Worm (Caenorhabditis elegans) whole organism, L1 larva: Measurements from ENCODE around the gene rps-14.

Experiments used
- C04F5.9 ChIP-seq: sonication (generic microtip); optimal IDR thresholded peaks from 2 replicates; lab custom pipeline; 2016; ENCODE audit warnings: missing genetic modification characterization, missing compliant biosample characterization
- C34B4.2 ChIP-seq: sonication (generic microtip); optimal IDR thresholded peaks from 2 replicates; lab custom pipeline; 2017; ENCODE audit warnings: mild to moderate bottlenecking, missing genetic modification characterization, missing compliant biosample characterization
- F16B12.6 ChIP-seq: fragments of 150-350 bp; optimal IDR thresholded peaks from 2 replicates; lab custom pipeline; 2014; ENCODE audit warnings: missing biosample characterization, missing genetic modification characterization
- Y116A8C.19 ChIP-seq: sonication (generic microtip); optimal IDR thresholded peaks from 2 replicates; lab custom pipeline; 2016; ENCODE audit warnings: missing compliant biosample characterization, missing genetic modification characterization, borderline replicate concordance
- aly-2 ChIP-seq: fragments of 150-350 bp; optimal IDR thresholded peaks from 2 replicates; lab custom pipeline; 2014; ENCODE audit warnings: missing biosample characterization, missing genetic modification characterization
- ama-1 ChIP-seq: fragments of 150-350 bp; optimal IDR thresholded peaks from 2 replicates; lab custom pipeline; 2014
- blmp-1 ChIP-seq: fragments of 150-350 bp; optimal IDR thresholded peaks from 2 replicates; lab custom pipeline; 2014; ENCODE audit warnings: missing biosample characterization, missing genetic modification characterization
- ceh-8 ChIP-seq: fragments of 200-800 bp; sonication (Bioruptor generic); optimal IDR thresholded peaks from 2 replicates; lab custom pipeline; 2018; ENCODE audit warnings: mild to moderate bottlenecking, missing genetic modification characterization, moderate library complexity, missing compliant biosample characterization
- ceh-82 ChIP-seq, 3 experiments: fragments of 150-350 bp in 1 of 3; sonication (generic microtip) in 2 of 3; optimal IDR thresholded peaks; 2 replicates each; lab custom pipeline; 2014 to 2017; ENCODE audit warnings: missing biosample characterization in 3 of 3, missing genetic modification characterization in 3 of 3
- ces-1 ChIP-seq: fragments of 150-350 bp; optimal IDR thresholded peaks from 2 replicates; lab custom pipeline; 2014; ENCODE audit warnings: missing biosample characterization, missing genetic modification reagents, missing genetic modification characterization
- dpl-1 ChIP-seq, 3 experiments: fragments of 150-350 bp in 2 of 3; sonication (generic microtip) in 1 of 3; optimal IDR thresholded peaks; 2 replicates each; lab custom pipeline; 2014 to 2017; ENCODE audit warnings: missing biosample characterization in 3 of 3, missing genetic modification characterization in 3 of 3, missing genetic modification reagents in 3 of 3
- efl-1 ChIP-seq, 4 experiments: fragments of 150-350 bp; optimal IDR thresholded peaks in 3 of 4; peaks in 1 of 4; 1 replicate in 1 of 4; 2 replicates in 3 of 4; lab custom pipeline; 2014; ENCODE audit warnings: missing biosample characterization in 2 of 4, missing genetic modification characterization in 2 of 4, missing genetic modification reagents in 2 of 4
- efl-3 ChIP-seq: fragments of 200-800 bp; sonication (Bioruptor generic); optimal IDR thresholded peaks from 2 replicates; lab custom pipeline; 2018; ENCODE audit warnings: mild to moderate bottlenecking, missing genetic modification characterization, missing compliant biosample characterization
- egl-27 ChIP-seq, 2 experiments: fragments of 150-350 bp in 1 of 2; sonication (generic microtip); optimal IDR thresholded peaks; 3 replicates each; lab custom pipeline; 2017 to 2018; ENCODE audit warnings: missing biosample characterization in 2 of 2, missing genetic modification characterization in 2 of 2, missing genetic modification reagents in 2 of 2
- elt-2 ChIP-seq: sonication (generic microtip); optimal IDR thresholded peaks from 2 replicates; lab custom pipeline; 2016; ENCODE audit warnings: missing genetic modification characterization, mild to moderate bottlenecking, inconsistent platforms, missing compliant biosample characterization, missing genetic modification reagents
- ets-5 ChIP-seq: fragments of 200-800 bp; sonication (Bioruptor generic); IDR thresholded peaks from 2 replicates; pipeline ENCODE4 v1.3.6; 2022; ENCODE audit warnings: missing genetic modification characterization, missing compliant biosample characterization
- fkh-8 ChIP-seq: sonication (generic microtip); optimal IDR thresholded peaks from 2 replicates; lab custom pipeline; 2016; ENCODE audit warnings: mild to moderate bottlenecking, missing genetic modification characterization, missing compliant biosample characterization
- hlh-17 ChIP-seq: fragments of 200-800 bp; sonication (Bioruptor generic); optimal IDR thresholded peaks from 2 replicates; lab custom pipeline; 2018; ENCODE audit warnings: missing genetic modification characterization, mild to moderate bottlenecking, missing compliant biosample characterization, moderate library complexity, borderline replicate concordance
- irx-1 ChIP-seq: sonication (generic microtip); optimal IDR thresholded peaks from 2 replicates; lab custom pipeline; 2016; ENCODE audit warnings: missing genetic modification characterization, missing compliant biosample characterization
- isw-1 ChIP-seq: fragments of 200-800 bp; sonication (Bioruptor generic); IDR thresholded peaks from 2 replicates; pipeline ENCODE4 v1.3.6; 2022; ENCODE audit warnings: missing genetic modification characterization, missing compliant biosample characterization
- lin-14 ChIP-seq: fragments of 200-800 bp; sonication (Bioruptor generic); optimal IDR thresholded peaks from 2 replicates; lab custom pipeline; 2018; ENCODE audit warnings: mild to moderate bottlenecking, missing genetic modification characterization, moderate library complexity, missing compliant biosample characterization
- lin-15B ChIP-seq: fragments of 150-350 bp; sonication (generic microtip); optimal IDR thresholded peaks from 3 replicates; lab custom pipeline; 2014; ENCODE audit warnings: missing biosample characterization, missing genetic modification characterization
- lir-3 ChIP-seq: sonication (generic microtip); optimal IDR thresholded peaks from 2 replicates; lab custom pipeline; 2016; ENCODE audit warnings: mild to moderate bottlenecking, missing genetic modification characterization, moderate library complexity, missing compliant biosample characterization; ENCODE audit not compliant: poor library complexity
- lsy-2 ChIP-seq, 2 experiments: fragments of 150-350 bp; optimal IDR thresholded peaks; 2 replicates each; lab custom pipeline; 2014; ENCODE audit warnings: missing biosample characterization in 2 of 2, missing genetic modification characterization in 2 of 2
- mdl-1 ChIP-seq, 2 experiments: fragments of 150-350 bp; optimal IDR thresholded peaks; 2 replicates each; lab custom pipeline; 2014 to 2017; ENCODE audit warnings: missing biosample characterization in 2 of 2, missing genetic modification characterization in 2 of 2, inconsistent platforms in 1 of 2
- mep-1 ChIP-seq: fragments of 150-350 bp; optimal IDR thresholded peaks from 2 replicates; lab custom pipeline; 2014; ENCODE audit warnings: missing biosample characterization, missing genetic modification characterization
- nhr-11 ChIP-seq: fragments of 150-350 bp; optimal IDR thresholded peaks from 2 replicates; lab custom pipeline; 2014; ENCODE audit warnings: missing biosample characterization, missing genetic modification characterization
- nhr-19 ChIP-seq: fragments of 200-800 bp; sonication (Bioruptor generic); conservative IDR thresholded peaks from 2 replicates; pipeline ENCODE4 v1.3.6; 2022; ENCODE audit warnings: missing genetic modification characterization, missing compliant biosample characterization
- nhr-20 ChIP-seq: sonication (generic microtip); optimal IDR thresholded peaks from 2 replicates; lab custom pipeline; 2016; ENCODE audit warnings: mild to moderate bottlenecking, missing genetic modification characterization, missing compliant biosample characterization
- nhr-237 ChIP-seq: fragments of 150-350 bp; optimal IDR thresholded peaks from 2 replicates; lab custom pipeline; 2014; ENCODE audit warnings: missing biosample characterization, missing genetic modification characterization
- nhr-28 ChIP-seq: fragments of 150-350 bp; optimal IDR thresholded peaks from 2 replicates; lab custom pipeline; 2014; ENCODE audit warnings: missing biosample characterization, missing genetic modification characterization
- nhr-47 ChIP-seq: sonication (generic microtip); optimal IDR thresholded peaks from 2 replicates; lab custom pipeline; 2016; ENCODE audit warnings: mild to moderate bottlenecking, missing genetic modification characterization, moderate library complexity, missing compliant biosample characterization
- nhr-84 ChIP-seq: sonication (generic microtip); optimal IDR thresholded peaks from 2 replicates; lab custom pipeline; 2017; ENCODE audit warnings: missing biosample characterization, missing genetic modification characterization
- nhr-85 ChIP-seq: sonication (generic microtip); peaks from one replicate; lab custom pipeline; 2016; ENCODE audit warnings: missing genetic modification characterization, inconsistent platforms, missing compliant biosample characterization
- pax-3 ChIP-seq: fragments of 200-800 bp; sonication (Bioruptor generic); optimal IDR thresholded peaks from 2 replicates; lab custom pipeline; 2018; ENCODE audit warnings: mild to moderate bottlenecking, missing genetic modification characterization, moderate library complexity, missing compliant biosample characterization
- pqm-1 ChIP-seq: sonication (generic microtip); optimal IDR thresholded peaks from 3 replicates; lab custom pipeline; 2017; ENCODE audit warnings: missing biosample characterization, missing genetic modification characterization
- skn-1 ChIP-seq: fragments of 150-350 bp; optimal IDR thresholded peaks from 2 replicates; lab custom pipeline; 2014; ENCODE audit warnings: missing biosample characterization, missing genetic modification characterization
- unc-130 ChIP-seq: fragments of 150-350 bp; optimal IDR thresholded peaks from 2 replicates; lab custom pipeline; 2017; ENCODE audit warnings: missing biosample characterization, missing genetic modification characterization, inconsistent platforms
- unc-30 ChIP-seq: sonication (generic microtip); optimal IDR thresholded peaks from 2 replicates; lab custom pipeline; 2017; ENCODE audit warnings: missing biosample characterization, missing genetic modification characterization
- unc-62 ChIP-seq: fragments of 150-350 bp; optimal IDR thresholded peaks from 2 replicates; lab custom pipeline; 2014; ENCODE audit warnings: missing biosample characterization, missing genetic modification reagents, missing genetic modification characterization
- unc-86 ChIP-seq: sonication (generic microtip); optimal IDR thresholded peaks from 2 replicates; lab custom pipeline; 2016; ENCODE audit warnings: missing genetic modification characterization, missing compliant biosample characterization
- unc-98 ChIP-seq: fragments of 200-800 bp; sonication (Bioruptor generic); IDR thresholded peaks from 2 replicates; pipeline ENCODE4 v1.3.6; 2022; ENCODE audit warnings: missing genetic modification characterization, missing compliant biosample characterization
- xbp-1 ChIP-seq: sonication (generic microtip); optimal IDR thresholded peaks from 2 replicates; lab custom pipeline; 2016; ENCODE audit warnings: missing genetic modification characterization, missing compliant biosample characterization
- ztf-11 ChIP-seq, 2 experiments: sonication (generic microtip); optimal IDR thresholded peaks; 2 replicates each; lab custom pipeline; 2016 to 2017; ENCODE audit warnings: missing genetic modification characterization in 2 of 2, missing biosample characterization in 1 of 2, missing compliant biosample characterization in 1 of 2

rps-14 gene

ce11 chrIII:7195325-7195724 lies 15.9 kb upstream of the rps-14 start, which contains the start of gene F37C12.18:
F37C12.18 (minus strand) TSS chrIII:7195425.
- TF ChIP-seq lsy-2 (tag; optimal IDR thresholded peaks at IDR 0.05; lab: Kevin White, UChicago) (no peak), efl-1 (optimal IDR thresholded peaks at IDR 0.05; lab: Kevin White, UChicago) (no peak), efl-1 (GFP tag; optimal IDR thresholded peaks at IDR 0.05 in 1 of 2; lab: Kevin White, UChicago) (peak in 1 of 2 experiments; percentile 49)

- TF ChIP-seq unc-62 (GFP tag; lab: Kevin White, UChicago) (no peak), elt-2 (tag; lab: Kevin White, UChicago) (no peak), nhr-84 (tag; lab: Kevin White, UChicago) (no peak), nhr-19 (GFP tag; lab: Robert Waterston, UW) (no peak), unc-86 (peak; percentile 39)
- TF ChIP-seq, all 84 proteins: peak for 1
These were observed 13.7 kb upstream of the rps-14 start, which contains the start of gene mec-14 for ce11 chrIII:7192942-7193665. mec-14 (minus strand) TSS chrIII:7192992.

DNA sequence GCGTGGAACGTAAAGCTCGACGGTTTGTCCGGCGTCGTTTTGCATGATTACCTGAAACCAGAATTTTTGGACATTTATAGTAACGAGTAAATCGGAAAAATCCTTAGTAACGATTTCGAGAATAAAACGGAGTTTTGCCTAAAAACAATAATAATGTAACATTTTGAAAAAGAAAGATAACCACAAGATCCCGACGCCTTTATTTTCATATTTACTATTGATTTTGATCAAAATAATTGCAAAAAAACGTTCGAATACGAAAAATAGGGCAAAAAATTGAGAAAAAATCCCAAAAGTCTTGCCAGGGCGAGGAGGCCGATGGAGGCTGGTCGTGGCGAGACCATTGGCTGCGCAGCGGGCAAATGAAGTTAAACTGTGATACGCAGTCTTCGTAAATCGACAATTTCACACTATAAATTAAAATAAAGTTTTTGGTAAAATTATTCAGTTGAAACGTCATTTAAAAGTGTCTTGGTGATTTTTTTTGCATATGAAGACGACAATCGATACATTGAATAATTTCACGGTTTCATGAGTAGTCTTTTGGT lies 10.3 kb upstream of the rps-14 start, which contains the start of gene rps-21:
TSS of gene rps-21 (minus strand) at position 51 of the 548 bp plus-strand sequence.
- peak; percentile 83 for TF ChIP-seq lin-15B (tag; lab: Kevin White, UChicago)
- peak in 1 of 2 experiments; percentile 59 for TF ChIP-seq ztf-11 (tag; optimal IDR thresholded peaks at IDR 0.05; lab: Kevin White, UChicago)
- no peak for TF ChIP-seq unc-98
- no peak for TF ChIP-seq Y116A8C.19
- peak; percentile 88 for TF ChIP-seq nhr-20
- peak; percentile 92 to 94 for TF ChIP-seq lsy-2 (tag; optimal IDR thresholded peaks at IDR 0.05; lab: Kevin White, UChicago)
- no peak for TF ChIP-seq ces-1 (GFP tag; lab: Kevin White, UChicago)
- no peak for TF ChIP-seq pqm-1 (tag; lab: Kevin White, UChicago)
- TF ChIP-seq lir-3, result peak; percentile 47
- TF ChIP-seq pax-3 (tag; lab: Kevin White, UChicago), result peak; percentile 60
- TF ChIP-seq nhr-28 (tag; lab: Kevin White, UChicago), result no peak
- TF ChIP-seq C34B4.2, result no peak
- no peak for TF ChIP-seq ama-1 (lab: Kevin White, UChicago)
- peak; percentile 1 for TF ChIP-seq nhr-11
- peak in 1 of 2 experiments; percentile 48 for TF ChIP-seq mdl-1 (tag; optimal IDR thresholded peaks at IDR 0.05; lab: Kevin White, UChicago)
- peak; percentile 59 to 94 (median 78) for TF ChIP-seq ceh-82 (tag; optimal IDR thresholded peaks at IDR 0.05; lab: Kevin White, UChicago)
- TF ChIP-seq xbp-1 (tag; lab: Kevin White, UChicago), result peak; percentile 88
- peak; percentile 71 for TF ChIP-seq C04F5.9 (tag; lab: Kevin White, UChicago)
- TF ChIP-seq blmp-1, result peak; percentile 70
- TF ChIP-seq nhr-85 (tag; lab: Kevin White, UChicago), result peak; percentile 91
- TF ChIP-seq F16B12.6 (tag; lab: Kevin White, UChicago), result peak; percentile 30
- TF ChIP-seq lin-14, result peak; percentile 76
- peak; percentile 76 for TF ChIP-seq fkh-8 (tag; lab: Kevin White, UChicago)
- TF ChIP-seq nhr-84 (tag; lab: Kevin White, UChicago), result no peak
- TF ChIP-seq unc-130 (tag; lab: Kevin White, UChicago), result peak; percentile 70
- TF ChIP-seq ets-5 (GFP tag; lab: Robert Waterston, UW), result no peak
- no peak for TF ChIP-seq efl-3 (GFP tag; lab: Kevin White, UChicago)
- no peak for TF ChIP-seq hlh-17 (GFP tag; lab: Kevin White, UChicago)
- peak; percentile 71 for TF ChIP-seq unc-86
- no peak for TF ChIP-seq elt-2 (tag; lab: Kevin White, UChicago)
- peak; percentile 49 for TF ChIP-seq irx-1
- peak; percentile 85 for TF ChIP-seq isw-1 (GFP tag; lab: Robert Waterston, UW)
- TF ChIP-seq aly-2, result no peak
- TF ChIP-seq ceh-8 (GFP tag; lab: Kevin White, UChicago), result no peak
- TF ChIP-seq nhr-237, result peak; percentile 55
- peak; percentile 86 to 88 for TF ChIP-seq efl-1 (optimal IDR thresholded peaks at IDR 0.05; lab: Kevin White, UChicago)
- peak; percentile 78 to 98 for TF ChIP-seq efl-1 (GFP tag; optimal IDR thresholded peaks at IDR 0.05 in 1 of 2; lab: Kevin White, UChicago)
- TF ChIP-seq egl-27 (tag; optimal IDR thresholded peaks at IDR 0.05; lab: Kevin White, UChicago), result peak; percentile 10 to 63
- peak; percentile 84 for TF ChIP-seq nhr-47 (tag; lab: Kevin White, UChicago)
- peak; percentile 75 for TF ChIP-seq skn-1
- TF ChIP-seq mep-1 (tag; lab: Kevin White, UChicago), result peak; percentile 80
- TF ChIP-seq nhr-19 (GFP tag; lab: Robert Waterston, UW), result peak; percentile 87
- no peak for TF ChIP-seq unc-30 (tag; lab: Kevin White, UChicago)
- TF ChIP-seq dpl-1 (GFP tag; optimal IDR thresholded peaks at IDR 0.05; lab: Kevin White, UChicago), result peak; percentile 73 to 84 (median 82)
